Worm (Caenorhabditis elegans) whole organism, L1 larva: ENCODE results near the gene lin-24.

Experiments
- aly-2 ChIP-seq: fragments of 150-350 bp; optimal IDR thresholded peaks from 2 replicates; lab custom pipeline; 2014; ENCODE audit warnings: missing biosample characterization, missing genetic modification characterization
- ceh-90 ChIP-seq: sonication (generic microtip); optimal IDR thresholded peaks from 2 replicates; lab custom pipeline; 2016; ENCODE audit warnings: missing genetic modification characterization, missing compliant biosample characterization
- elt-3 ChIP-seq, 6 experiments: fragments of 150-350 bp in 1 of 6; sonication (generic microtip); optimal IDR thresholded peaks; 2 replicates each; lab custom pipeline; 2017 to 2018; ENCODE audit warnings: missing biosample characterization in 6 of 6, missing genetic modification characterization in 6 of 6, inconsistent platforms in 1 of 6
- irx-1 ChIP-seq: sonication (generic microtip); optimal IDR thresholded peaks from 2 replicates; lab custom pipeline; 2016; ENCODE audit warnings: missing genetic modification characterization, missing compliant biosample characterization
- nhr-77 ChIP-seq: fragments of 150-350 bp; optimal IDR thresholded peaks from 2 replicates; lab custom pipeline; 2014; ENCODE audit warnings: missing biosample characterization, missing genetic modification characterization
- unc-62 ChIP-seq: fragments of 150-350 bp; optimal IDR thresholded peaks from 2 replicates; lab custom pipeline; 2014; ENCODE audit warnings: missing biosample characterization, missing genetic modification reagents, missing genetic modification characterization

DNA sequence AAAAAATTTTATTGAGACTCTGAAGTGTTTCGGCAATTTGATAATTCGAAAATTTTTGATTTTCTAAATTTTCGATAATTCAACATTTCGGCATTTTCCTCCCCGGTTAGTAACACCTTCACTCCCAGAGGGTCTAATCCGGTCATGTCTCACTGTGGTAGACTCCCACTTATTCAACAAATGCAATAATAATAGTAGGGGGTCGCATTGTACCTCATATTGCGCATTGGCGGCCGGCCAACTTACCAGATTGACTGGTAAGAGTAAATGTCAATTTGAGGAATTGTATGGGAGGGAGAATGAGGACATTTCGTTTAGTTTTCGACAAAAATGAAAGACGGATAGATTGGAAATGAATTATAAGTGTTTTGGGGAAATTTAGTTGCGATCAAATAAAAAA, 4.5 kb downstream of the lin-24 start:
- TF ChIP-seq unc-62 (GFP tag; lab: Kevin White, UChicago), result no peak
- TF ChIP-seq ceh-90 (tag; lab: Kevin White, UChicago), result no peak
- no peak for TF ChIP-seq irx-1 (tag; lab: Kevin White, UChicago)
- TF ChIP-seq aly-2 (tag; lab: Kevin White, UChicago), result no peak
- no peak for TF ChIP-seq elt-3 (tag; optimal IDR thresholded peaks at IDR 0.05; lab: Kevin White, UChicago)
- TF ChIP-seq nhr-77 (tag; lab: Kevin White, UChicago), result no peak
